Fruit fly (Drosophila melanogaster) whole organism, prepupa: ENCODE results near the gene Hnf4.

Experiments
- Blimp-1 ChIP-seq: fragments of 200-800 bp; sonication (Bioruptor generic); optimal IDR thresholded peaks from 3 replicates; lab custom pipeline; 2017; ENCODE audit warnings: missing biosample characterization, missing genetic modification characterization, mild to moderate bottlenecking, moderate library complexity, missing genetic modification reagents
- CG10669 ChIP-seq: fragments of 200-800 bp; sonication (Bioruptor generic); optimal IDR thresholded peaks from 3 replicates; lab custom pipeline; 2018; ENCODE audit warnings: missing biosample characterization, mild to moderate bottlenecking, missing genetic modification characterization, moderate library complexity
- CG1621 ChIP-seq: fragments of 200-800 bp; sonication (Bioruptor generic); optimal IDR thresholded peaks from 3 replicates; lab custom pipeline; 2018; ENCODE audit warnings: missing biosample characterization, mild to moderate bottlenecking, missing genetic modification characterization
- CG16779 ChIP-seq: fragments of 200-800 bp; sonication (Bioruptor generic); optimal IDR thresholded peaks from 3 replicates; lab custom pipeline; 2017; ENCODE audit warnings: missing biosample characterization, mild to moderate bottlenecking, missing genetic modification characterization
- CG3032 ChIP-seq: fragments of 200-800 bp; optimal IDR thresholded peaks from 2 replicates; lab custom pipeline; 2019; ENCODE audit warnings: missing biosample characterization, mild to moderate bottlenecking, missing genetic modification characterization, moderate library complexity
- CG6792 ChIP-seq: fragments of 200-800 bp; sonication (Bioruptor generic); optimal IDR thresholded peaks from 3 replicates; lab custom pipeline; 2016; ENCODE audit warnings: missing biosample characterization, missing genetic modification characterization
- CG6854 ChIP-seq: fragments of 200-800 bp; sonication (Bioruptor generic); optimal IDR thresholded peaks from 2 replicates; lab custom pipeline; 2017; ENCODE audit warnings: missing biosample characterization, mild to moderate bottlenecking, missing genetic modification characterization
- Eip75B ChIP-seq: fragments of 200-800 bp; sonication (Bioruptor generic); optimal IDR thresholded peaks from 3 replicates; lab custom pipeline; 2016; ENCODE audit warnings: missing biosample characterization, missing genetic modification characterization
- Gug ChIP-seq: fragments of 200-800 bp; sonication (Bioruptor generic); IDR thresholded peaks from 2 replicates; pipeline ENCODE4 v1.3.6; 2022; ENCODE audit warnings: missing biosample characterization, missing genetic modification characterization
- Lpt ChIP-seq: fragments of 200-800 bp; sonication (Bioruptor generic); optimal IDR thresholded peaks from 3 replicates; lab custom pipeline; 2016; ENCODE audit warnings: missing biosample characterization, missing genetic modification characterization
- OdsH ChIP-seq: fragments of 200-800 bp; sonication (Bioruptor generic); optimal IDR thresholded peaks from 3 replicates; lab custom pipeline; 2016; ENCODE audit warnings: missing biosample characterization, missing genetic modification characterization
- Smox ChIP-seq: fragments of 200-800 bp; sonication (Bioruptor generic); optimal IDR thresholded peaks from 3 replicates; lab custom pipeline; 2016; ENCODE audit warnings: missing biosample characterization, missing genetic modification characterization
- dac ChIP-seq: fragments of 200-800 bp; sonication (Bioruptor generic); optimal IDR thresholded peaks from 2 replicates; lab custom pipeline; 2017; ENCODE audit warnings: missing biosample characterization, mild to moderate bottlenecking, missing genetic modification characterization
- topi ChIP-seq: fragments of 200-800 bp; sonication (Bioruptor generic); optimal IDR thresholded peaks from 3 replicates; lab custom pipeline; 2016; ENCODE audit warnings: missing biosample characterization, missing genetic modification characterization

- TF ChIP-seq Blimp-1 (GFP tag; lab: Kevin White, UChicago) (no peak), CG6854 (GFP tag; lab: Kevin White, UChicago) (no peak), Smox (no peak), CG10669 (GFP tag; lab: Kevin White, UChicago) (no peak), Lpt (no peak), CG6792 (peak; percentile 11), CG16779 (tag; lab: Kevin White, UChicago) (no peak), Gug (no peak), OdsH (GFP tag; lab: Kevin White, UChicago) (no peak), CG1621 (tag; lab: Kevin White, UChicago) (no peak), topi (GFP tag; lab: Kevin White, UChicago) (peak; percentile 32), Eip75B (GFP tag; lab: Kevin White, UChicago) (no peak), dac (no peak), CG3032 (tag; lab: Kevin White, UChicago) (no peak)
Measured at dm6 chr2L:8746350-8746759, 36.9 kb upstream of the Hnf4 start.
